Worm (Caenorhabditis elegans) whole organism, mixed stage, embryonic: ENCODE measurements around the gene C37H5.14.

Experiments used
- M03D4.4 ChIP-seq: sonication (generic microtip); optimal IDR thresholded peaks from 2 replicates; lab custom pipeline; 2017; ENCODE audit warnings: mild to moderate bottlenecking, missing genetic modification characterization, missing compliant biosample characterization
- bed-3 ChIP-seq: fragments of 200-800 bp; sonication (Bioruptor generic); optimal IDR thresholded peaks from 3 replicates; lab custom pipeline; 2018; ENCODE audit warnings: mild to moderate bottlenecking, missing genetic modification characterization, moderate library complexity, missing compliant biosample characterization
- blmp-1 ChIP-seq: fragments of 150-350 bp; optimal IDR thresholded peaks from 2 replicates; lab custom pipeline; 2014; ENCODE audit warnings: missing biosample characterization, missing genetic modification characterization
- ceh-39 ChIP-seq: fragments of 150-350 bp; optimal IDR thresholded peaks from 2 replicates; lab custom pipeline; 2014; ENCODE audit warnings: missing biosample characterization, missing genetic modification characterization
- ceh-43 ChIP-seq: fragments of 200-800 bp; sonication (Bioruptor generic); optimal IDR thresholded peaks from 2 replicates; lab custom pipeline; 2018; ENCODE audit warnings: mild to moderate bottlenecking, missing genetic modification characterization, moderate library complexity, missing compliant biosample characterization
- ceh-83 ChIP-seq: fragments of 200-800 bp; sonication (Bioruptor generic); optimal IDR thresholded peaks from 2 replicates; lab custom pipeline; 2018; ENCODE audit warnings: mild to moderate bottlenecking, missing genetic modification characterization, missing compliant biosample characterization
- ces-1 ChIP-seq: fragments of 150-350 bp; optimal IDR thresholded peaks from 2 replicates; lab custom pipeline; 2014; ENCODE audit warnings: missing biosample characterization, missing genetic modification reagents, missing genetic modification characterization
- cnd-1 ChIP-seq: fragments of 200-800 bp; sonication (Bioruptor generic); optimal IDR thresholded peaks from 2 replicates; lab custom pipeline; 2018; ENCODE audit warnings: mild to moderate bottlenecking, missing genetic modification characterization, missing compliant biosample characterization
- drap-1 ChIP-seq: fragments of 200-800 bp; sonication (Bioruptor generic); optimal IDR thresholded peaks from 3 replicates; lab custom pipeline; 2018; ENCODE audit warnings: mild to moderate bottlenecking, missing genetic modification characterization, missing compliant biosample characterization
- elt-1 ChIP-seq: sonication (generic microtip); optimal IDR thresholded peaks from 2 replicates; lab custom pipeline; 2017; ENCODE audit warnings: missing genetic modification characterization, mild to moderate bottlenecking, missing compliant biosample characterization, antibody characterized with exemption, moderate library complexity, borderline replicate concordance; ENCODE audit not compliant: insufficient read depth
- elt-3 ChIP-seq: fragments of 150-350 bp; optimal IDR thresholded peaks from 2 replicates; lab custom pipeline; 2014; ENCODE audit warnings: missing biosample characterization, missing genetic modification characterization
- flh-1 ChIP-seq: fragments of 200-800 bp; sonication (Bioruptor generic); optimal IDR thresholded peaks from 2 replicates; lab custom pipeline; 2018; ENCODE audit warnings: mild to moderate bottlenecking, missing genetic modification characterization, moderate library complexity, missing compliant biosample characterization
- hlh-1 ChIP-seq: fragments of 150-350 bp; optimal IDR thresholded peaks from 2 replicates; lab custom pipeline; 2014; ENCODE audit warnings: missing biosample characterization, missing genetic modification reagents, missing genetic modification characterization
- lin-13 ChIP-seq: fragments of 150-350 bp; optimal IDR thresholded peaks from 2 replicates; lab custom pipeline; 2014; ENCODE audit warnings: missing biosample characterization, missing genetic modification characterization
- lin-32 ChIP-seq: fragments of 200-800 bp; sonication (Bioruptor generic); optimal IDR thresholded peaks from 2 replicates; lab custom pipeline; 2018; ENCODE audit warnings: mild to moderate bottlenecking, missing genetic modification characterization, missing compliant biosample characterization
- lsy-2 ChIP-seq: fragments of 150-350 bp; optimal IDR thresholded peaks from 2 replicates; lab custom pipeline; 2014; ENCODE audit warnings: missing biosample characterization, missing genetic modification characterization
- mab-5 ChIP-seq: fragments of 150-350 bp; optimal IDR thresholded peaks from 2 replicates; lab custom pipeline; 2014; ENCODE audit warnings: missing biosample characterization, missing genetic modification characterization
- mls-2 ChIP-seq: sonication (generic microtip); optimal IDR thresholded peaks from 2 replicates; lab custom pipeline; 2016; ENCODE audit warnings: mild to moderate bottlenecking, missing genetic modification characterization, moderate library complexity, missing compliant biosample characterization
- nhr-2 ChIP-seq: fragments of 150-350 bp; optimal IDR thresholded peaks from 2 replicates; lab custom pipeline; 2014; ENCODE audit warnings: missing biosample characterization, missing genetic modification characterization
- nhr-237 ChIP-seq: fragments of 150-350 bp; optimal IDR thresholded peaks from 2 replicates; lab custom pipeline; 2014; ENCODE audit warnings: missing biosample characterization, missing genetic modification characterization
- nhr-76 ChIP-seq: sonication (generic microtip); optimal IDR thresholded peaks from 2 replicates; lab custom pipeline; 2017; ENCODE audit warnings: missing biosample characterization, missing genetic modification characterization
- sem-2 ChIP-seq: fragments of 200-800 bp; sonication (Bioruptor generic); optimal IDR thresholded peaks from 2 replicates; lab custom pipeline; 2018; ENCODE audit warnings: mild to moderate bottlenecking, missing genetic modification characterization, missing compliant biosample characterization
- snpc-4 ChIP-seq: fragments of 150-350 bp; optimal IDR thresholded peaks from 2 replicates; lab custom pipeline; 2014; ENCODE audit warnings: missing biosample characterization, missing genetic modification characterization
- sptf-1 ChIP-seq: sonication (generic microtip); optimal IDR thresholded peaks from 2 replicates; lab custom pipeline; 2017; ENCODE audit warnings: mild to moderate bottlenecking, missing genetic modification characterization, moderate library complexity, missing compliant biosample characterization
- tbx-8 ChIP-seq: fragments of 200-800 bp; sonication (Bioruptor generic); optimal IDR thresholded peaks from 2 replicates; lab custom pipeline; 2018; ENCODE audit warnings: mild to moderate bottlenecking, missing genetic modification characterization, moderate library complexity, missing compliant biosample characterization
- unc-120 ChIP-seq: sonication (generic microtip); optimal IDR thresholded peaks from 2 replicates; lab custom pipeline; 2017; ENCODE audit warnings: missing genetic modification characterization, missing compliant biosample characterization; ENCODE audit not compliant: poor library complexity, severe bottlenecking
- unc-39 ChIP-seq: fragments of 150-350 bp; optimal IDR thresholded peaks from 2 replicates; lab custom pipeline; 2014; ENCODE audit warnings: missing biosample characterization, missing genetic modification characterization
- unc-62 ChIP-seq: fragments of 150-350 bp; optimal IDR thresholded peaks from 2 replicates; lab custom pipeline; 2014; ENCODE audit warnings: missing biosample characterization, missing genetic modification reagents, missing genetic modification characterization
- zip-8 ChIP-seq: fragments of 150-350 bp; optimal IDR thresholded peaks from 2 replicates; lab custom pipeline; 2014; ENCODE audit warnings: missing biosample characterization, missing genetic modification characterization
- ztf-11 ChIP-seq: fragments of 150-350 bp; optimal IDR thresholded peaks from 2 replicates; lab custom pipeline; 2014; ENCODE audit warnings: missing biosample characterization, missing genetic modification characterization

Gene C37H5.14

DNA sequence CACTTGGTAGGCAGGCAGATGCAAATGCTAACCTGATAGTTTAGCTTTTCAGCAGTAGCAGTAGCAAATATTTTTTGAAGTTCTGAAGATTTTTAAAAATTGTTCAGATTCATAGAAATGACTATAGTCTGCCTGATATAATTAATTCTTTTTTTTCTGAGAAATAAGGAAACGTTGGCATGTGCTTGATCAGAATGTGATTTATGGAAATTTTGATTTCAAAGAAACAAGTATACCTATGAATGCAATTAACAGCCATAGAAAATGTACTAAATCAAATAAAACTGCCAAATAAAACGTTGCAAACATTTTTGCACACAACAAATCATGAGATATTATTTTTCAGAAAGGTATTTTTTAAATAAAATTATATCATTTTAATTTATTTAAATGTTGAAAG is 36.5 kb upstream of the C37H5.14 start:
- TF ChIP-seq mls-2 = no peak
- no peak for TF ChIP-seq bed-3 (GFP tag; lab: Kevin White, UChicago)
- no peak for TF ChIP-seq ceh-43 (GFP tag; lab: Kevin White, UChicago)
- no peak for TF ChIP-seq tbx-8 (GFP tag; lab: Kevin White, UChicago)
- TF ChIP-seq blmp-1 = no peak
- no peak for TF ChIP-seq sptf-1 (tag; lab: Kevin White, UChicago)
- no peak for TF ChIP-seq lin-13 (tag; lab: Kevin White, UChicago)
- no peak for TF ChIP-seq elt-1 (tag; lab: Kevin White, UChicago)
- TF ChIP-seq nhr-76 (tag; lab: Kevin White, UChicago) = no peak
- no peak for TF ChIP-seq unc-120 (tag; lab: Kevin White, UChicago)
- no peak for TF ChIP-seq ceh-83 (GFP tag; lab: Kevin White, UChicago)
- no peak for TF ChIP-seq drap-1
- no peak for TF ChIP-seq mab-5 (tag; lab: Kevin White, UChicago)
- no peak for TF ChIP-seq hlh-1 (tag; lab: Kevin White, UChicago)

DNA sequence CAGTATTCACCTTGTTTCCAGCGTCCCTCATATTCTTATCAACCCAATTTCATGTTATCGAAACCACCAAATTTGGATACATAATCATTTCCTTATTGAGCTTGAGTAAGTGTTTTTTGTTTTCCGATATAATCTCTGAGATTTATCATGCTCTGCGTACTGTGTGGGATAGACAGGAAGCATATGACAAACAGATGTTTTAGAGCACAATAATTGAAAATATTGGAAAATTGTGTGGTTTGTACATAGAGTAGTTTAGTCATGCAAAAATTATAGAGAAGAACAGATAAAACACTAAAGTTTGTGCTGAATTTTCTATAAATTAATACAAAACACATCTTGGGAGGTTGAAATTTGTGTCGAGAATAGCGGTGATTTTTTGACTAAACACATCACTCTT is 34.5 kb upstream of the C37H5.14 start:
- TF ChIP-seq ces-1 (GFP tag; lab: Kevin White, UChicago) (no peak), nhr-2 (tag; lab: Kevin White, UChicago) (no peak), zip-8 (tag; lab: Kevin White, UChicago) (no peak), mab-5 (tag; lab: Kevin White, UChicago) (no peak), sem-2 (GFP tag; lab: Kevin White, UChicago) (no peak), snpc-4 (tag; lab: Kevin White, UChicago) (no peak), elt-1 (tag; lab: Kevin White, UChicago) (no peak), nhr-76 (tag; lab: Kevin White, UChicago) (no peak)
- TF ChIP-seq, all 35 proteins: peak for 0

DNA sequence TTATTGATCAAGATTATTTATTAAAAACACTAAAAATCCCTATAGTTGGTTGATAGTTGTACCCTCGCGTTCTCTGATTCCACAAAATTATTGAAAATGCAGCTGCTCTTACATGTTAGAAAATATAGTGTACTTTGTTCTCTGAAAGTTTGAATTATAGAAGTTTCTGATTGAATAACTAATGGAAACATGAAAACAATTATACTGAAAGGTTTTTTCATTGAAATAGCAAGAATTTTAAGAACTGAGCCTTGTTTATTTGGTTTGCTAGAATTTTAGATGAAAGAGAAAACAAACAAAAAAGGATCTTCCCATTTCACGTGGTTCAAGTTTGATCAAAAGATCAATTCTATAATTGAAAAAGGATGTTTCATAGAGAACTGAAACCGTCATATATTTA is 33.4 kb upstream of the C37H5.14 start:
- TF ChIP-seq ceh-43 (GFP tag; lab: Kevin White, UChicago) (no peak), M03D4.4 (tag; lab: Kevin White, UChicago) (no peak), nhr-237 (tag; lab: Kevin White, UChicago) (no peak), unc-120 (tag; lab: Kevin White, UChicago) (no peak), unc-62 (GFP tag; lab: Kevin White, UChicago) (no peak), lin-13 (tag; lab: Kevin White, UChicago) (no peak), mab-5 (tag; lab: Kevin White, UChicago) (no peak), cnd-1 (no peak), hlh-1 (tag; lab: Kevin White, UChicago) (no peak), tbx-8 (GFP tag; lab: Kevin White, UChicago) (no peak), bed-3 (GFP tag; lab: Kevin White, UChicago) (no peak), blmp-1 (no peak), ztf-11 (tag; lab: Kevin White, UChicago) (no peak), lsy-2 (tag; lab: Kevin White, UChicago) (no peak), unc-39 (tag; lab: Kevin White, UChicago) (no peak)
- TF ChIP-seq, all 35 proteins: peak for 0

DNA sequence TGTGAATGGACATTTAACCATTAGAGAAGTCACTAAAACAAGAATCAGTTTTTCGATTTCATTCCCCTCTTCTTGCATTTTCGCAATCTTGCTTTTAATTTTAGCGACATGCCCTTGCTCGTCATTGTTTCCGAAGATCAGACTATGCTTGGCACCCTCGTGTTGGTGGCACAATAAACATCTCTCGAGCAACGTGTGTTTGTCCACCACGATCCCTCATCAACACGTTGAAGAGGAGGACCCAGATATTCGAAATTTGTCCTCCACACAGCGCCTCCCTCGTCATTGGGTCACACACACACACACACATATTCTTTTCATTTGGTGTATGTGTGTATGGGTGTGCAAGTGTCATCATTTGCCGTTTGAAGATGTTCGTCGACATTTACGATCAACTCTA is 31.2 kb upstream of the C37H5.14 start, which contains the start of gene srd-32:
srd-32 (plus strand) TSS at position 301 of the 400 bp plus-strand sequence.
- TF ChIP-seq lin-32 (GFP tag; lab: Kevin White, UChicago) = no peak
- TF ChIP-seq elt-1 (tag; lab: Kevin White, UChicago) = no peak
- TF ChIP-seq lin-13 (tag; lab: Kevin White, UChicago) = no peak
- TF ChIP-seq nhr-76 (tag; lab: Kevin White, UChicago) = no peak
- no peak for TF ChIP-seq lsy-2 (tag; lab: Kevin White, UChicago)
- TF ChIP-seq flh-1 (GFP tag; lab: Kevin White, UChicago) = no peak
- TF ChIP-seq nhr-237 (tag; lab: Kevin White, UChicago) = no peak
- TF ChIP-seq nhr-2 (tag; lab: Kevin White, UChicago) = no peak
- no peak for TF ChIP-seq elt-3
- no peak for TF ChIP-seq ceh-39 (tag; lab: Kevin White, UChicago)
- TF ChIP-seq drap-1 = no peak
- TF ChIP-seq unc-39 (tag; lab: Kevin White, UChicago) = no peak
- TF ChIP-seq hlh-1 (tag; lab: Kevin White, UChicago) = no peak
- TF ChIP-seq ceh-43 (GFP tag; lab: Kevin White, UChicago) = no peak
- no peak for TF ChIP-seq bed-3 (GFP tag; lab: Kevin White, UChicago)
- TF ChIP-seq ces-1 (GFP tag; lab: Kevin White, UChicago) = no peak
